Fruit fly (Drosophila melanogaster) S2 (cell line): ENCODE results near the gene CG14785.

Source experiments
- CG8478 ChIP-seq: fragments of >200 bp; optimal IDR thresholded peaks from 2 replicates; lab custom pipeline; 2018
- CTCF ChIP-seq, 2 experiments: fragments of >200 bp; optimal IDR thresholded peaks; 2 replicates each; lab custom pipeline; 2018

DNA sequence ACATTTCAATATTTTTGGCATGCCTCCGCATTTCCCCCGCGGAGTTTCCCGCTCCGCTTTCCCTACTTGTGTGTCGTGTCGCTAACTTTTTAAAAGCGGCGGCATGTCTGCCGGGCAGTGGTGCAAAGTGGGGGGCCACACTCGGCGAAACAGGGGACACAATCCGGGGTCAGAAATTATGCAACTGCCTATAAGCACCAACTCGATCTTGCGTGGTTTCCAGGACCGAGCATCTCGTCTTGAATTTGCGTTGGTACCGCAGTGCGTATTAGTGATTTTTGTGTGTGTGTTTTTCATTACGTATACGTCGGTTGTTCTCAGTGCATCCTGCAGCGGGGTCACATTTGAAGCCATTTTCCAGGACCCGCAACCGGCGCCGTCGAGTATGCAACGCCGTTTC, 49.2 kb downstream of the CG14785 start:
- TF ChIP-seq CTCF (optimal IDR thresholded peaks at IDR 0.05; lab: Kevin White, UChicago) = no peak
- TF ChIP-seq CG8478 (lab: Kevin White, UChicago) = no peak
